Fruit fly (Drosophila melanogaster): Measurements from ENCODE around the gene Pgant6.

DNA sequence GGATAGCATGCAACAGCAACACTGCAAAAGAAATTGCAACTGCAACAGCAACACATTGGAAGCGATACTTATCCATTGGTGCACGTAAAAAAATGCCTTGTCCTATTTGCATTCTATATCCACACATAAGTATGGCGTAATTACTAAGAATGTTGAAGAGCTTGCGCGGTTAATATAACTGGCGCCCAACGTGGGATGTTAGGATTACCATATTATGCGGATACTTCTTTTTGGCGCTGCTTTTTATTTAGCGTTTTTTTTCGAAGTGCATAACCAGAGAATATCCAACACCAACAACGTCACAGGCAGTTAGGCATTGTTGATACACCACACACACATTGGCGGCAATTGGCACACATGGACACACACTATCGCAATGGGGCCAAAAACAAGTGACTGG is 20.0 kb downstream of the Pgant6 start:
- TF ChIP-seq CHES-1-like (GFP tag; optimal IDR thresholded peaks at IDR 0.05) (no peak), crc (GFP tag; optimal IDR thresholded peaks at IDR 0.05) (no peak), cato (GFP tag; optimal IDR thresholded peaks at IDR 0.05; ENCODE audit: borderline replicate concordance) (no peak), CG8924 (tag; optimal IDR thresholded peaks at IDR 0.05) (no peak), CG7556 (GFP tag; optimal IDR thresholded peaks at IDR 0.05) (no peak), Atf3 (GFP tag; optimal IDR thresholded peaks at IDR 0.05) (no peak), TFAM (GFP tag; optimal IDR thresholded peaks at IDR 0.05) (no peak), Rfx (GFP tag; IDR thresholded peaks at IDR 0.05) (no peak), z (GFP tag; IDR thresholded peaks at IDR 0.05) (no peak), H15 (GFP tag; IDR thresholded peaks at IDR 0.05) (no peak), CG4707 (GFP tag; optimal IDR thresholded peaks at IDR 0.05) (no peak), CG5180 (GFP tag; optimal IDR thresholded peaks at IDR 0.05) (no peak)

Data from whole organism, embryonic.